Fruit fly (Drosophila melanogaster) whole organism, embryonic: Measurements from ENCODE around the gene Vago.

Source experiments
- B-H2 ChIP-seq: fragments of 200-800 bp; sonication (Bioruptor generic); optimal IDR thresholded peaks from 2 replicates; lab custom pipeline; 2018; ENCODE audit warnings: missing biosample characterization, mild to moderate bottlenecking, missing genetic modification characterization
- CG10431 ChIP-seq: fragments of 200-800 bp; sonication (Bioruptor generic); optimal IDR thresholded peaks from 3 replicates; lab custom pipeline; 2018; ENCODE audit warnings: missing biosample characterization, mild to moderate bottlenecking, missing genetic modification characterization
- CG11456 ChIP-seq: fragments of 200-800 bp; sonication (Bioruptor generic); IDR thresholded peaks from 3 replicates; pipeline ENCODE4 v1.3.6; 2022; ENCODE audit warnings: missing biosample characterization, missing genetic modification characterization
- CG12155 ChIP-seq: fragments of 200-800 bp; sonication (Bioruptor generic); optimal IDR thresholded peaks from 3 replicates; lab custom pipeline; 2016; ENCODE audit warnings: missing biosample characterization, missing genetic modification characterization
- CG13287 ChIP-seq: fragments of 200-800 bp; sonication (Bioruptor generic); IDR thresholded peaks from 2 replicates; pipeline ENCODE4 v1.3.6; 2022; ENCODE audit warnings: missing biosample characterization, missing genetic modification characterization; ENCODE audit not compliant: partially characterized antibody
- CG15011 ChIP-seq: fragments of 200-800 bp; sonication (Bioruptor generic); optimal IDR thresholded peaks from 3 replicates; lab custom pipeline; 2018; ENCODE audit warnings: missing biosample characterization, mild to moderate bottlenecking, missing genetic modification characterization
- CG15073 ChIP-seq: fragments of 200-800 bp; sonication (Bioruptor generic); optimal IDR thresholded peaks from 2 replicates; lab custom pipeline; 2016; ENCODE audit warnings: missing biosample characterization, missing genetic modification characterization
- CG1603 ChIP-seq: fragments of 200-800 bp; sonication (Bioruptor generic); optimal IDR thresholded peaks from 2 replicates; lab custom pipeline; 2019; ENCODE audit warnings: missing biosample characterization, mild to moderate bottlenecking, missing genetic modification characterization, moderate library complexity
- CG2875 ChIP-seq: fragments of 200-800 bp; sonication (Bioruptor generic); optimal IDR thresholded peaks from 2 replicates; lab custom pipeline; 2017; ENCODE audit warnings: missing biosample characterization, mild to moderate bottlenecking, missing genetic modification characterization, missing genetic modification reagents
- CG30020 ChIP-seq: fragments of 200-800 bp; optimal IDR thresholded peaks from 2 replicates; lab custom pipeline; 2019; ENCODE audit warnings: missing biosample characterization, mild to moderate bottlenecking, missing genetic modification characterization, moderate library complexity
- CG5953 ChIP-seq: fragments of 200-800 bp; sonication (Bioruptor generic); IDR thresholded peaks from 2 replicates; pipeline ENCODE4 v1.3.6; 2022; ENCODE audit warnings: missing biosample characterization, missing genetic modification characterization
- CG7745 ChIP-seq: fragments of 200-800 bp; sonication (Bioruptor generic); optimal IDR thresholded peaks from 2 replicates; lab custom pipeline; 2018; ENCODE audit warnings: missing biosample characterization, mild to moderate bottlenecking, missing genetic modification characterization, moderate library complexity
- CG7987 ChIP-seq: fragments of 200-800 bp; sonication (Bioruptor generic); optimal IDR thresholded peaks from 2 replicates; lab custom pipeline; 2018; ENCODE audit warnings: missing biosample characterization, mild to moderate bottlenecking, missing genetic modification characterization, moderate library complexity
- CG8281 ChIP-seq: fragments of 200-800 bp; sonication (Bioruptor generic); optimal IDR thresholded peaks from 2 replicates; lab custom pipeline; 2018; ENCODE audit warnings: missing biosample characterization, mild to moderate bottlenecking, missing genetic modification characterization, moderate library complexity
- Chrac-16 ChIP-seq: fragments of 200-800 bp; sonication (Bioruptor generic); optimal IDR thresholded peaks from 3 replicates; lab custom pipeline; 2016; ENCODE audit warnings: missing biosample characterization, missing genetic modification characterization
- Drgx ChIP-seq: fragments of 200-800 bp; sonication (Bioruptor generic); IDR thresholded peaks from 2 replicates; pipeline ENCODE4 v1.3.6; 2022; ENCODE audit warnings: missing biosample characterization, missing genetic modification characterization
- Kr ChIP-seq: fragments of 200-800 bp; sonication (Bioruptor generic); optimal IDR thresholded peaks from 2 replicates; lab custom pipeline; 2017; ENCODE audit warnings: missing biosample characterization, mild to moderate bottlenecking, missing genetic modification characterization
- MESR4 ChIP-seq: fragments of 200-800 bp; sonication (Bioruptor generic); optimal IDR thresholded peaks from 2 replicates; lab custom pipeline; 2018; ENCODE audit warnings: missing biosample characterization, mild to moderate bottlenecking, missing genetic modification characterization, moderate library complexity
- Myb ChIP-seq: fragments of 200-800 bp; sonication (Bioruptor generic); optimal IDR thresholded peaks from 2 replicates; lab custom pipeline; 2016; ENCODE audit warnings: missing biosample characterization, missing genetic modification characterization
- NfI ChIP-seq: fragments of 200-800 bp; sonication (Bioruptor generic); optimal IDR thresholded peaks from 3 replicates; lab custom pipeline; 2018; ENCODE audit warnings: missing biosample characterization, mild to moderate bottlenecking, missing genetic modification characterization, moderate library complexity
- Opbp ChIP-seq: fragments of 200-800 bp; sonication (Bioruptor generic); IDR thresholded peaks from 3 replicates; pipeline ENCODE4 v1.3.6; 2022; ENCODE audit warnings: missing biosample characterization, missing genetic modification characterization; ENCODE audit not compliant: partially characterized antibody
- Pdp1 ChIP-seq, 2 experiments: fragments of 200-800 bp; sonication (Bioruptor generic); optimal IDR thresholded peaks; 3 replicates each; lab custom pipeline; 2016; ENCODE audit warnings: missing biosample characterization in 2 of 2, missing genetic modification characterization in 2 of 2, mild to moderate bottlenecking in 1 of 2, moderate library complexity in 1 of 2
- Rfx ChIP-seq: fragments of 200-800 bp; sonication (Bioruptor generic); IDR thresholded peaks from 2 replicates; pipeline ENCODE4 v1.3.6; 2022; ENCODE audit warnings: missing biosample characterization, missing genetic modification characterization
- Sry-β ChIP-seq: fragments of 200-800 bp; sonication (Bioruptor generic); optimal IDR thresholded peaks from 2 replicates; lab custom pipeline; 2018; ENCODE audit warnings: missing biosample characterization, mild to moderate bottlenecking, missing genetic modification characterization, moderate library complexity
- Stat92E ChIP-seq, 3 experiments: fragments of >200 bp in 2 of 3; fragments of 200-800 bp in 1 of 3; sonication (Bioruptor generic) in 1 of 3; optimal IDR thresholded peaks; 2 replicates each; lab custom pipeline; 2017 to 2019; ENCODE audit warnings: missing biosample characterization in 3 of 3, missing genetic modification characterization in 3 of 3, mild to moderate bottlenecking in 1 of 3, moderate library complexity in 1 of 3
- Tbp ChIP-seq: fragments of >200 bp; optimal IDR thresholded peaks from 2 replicates; lab custom pipeline; 2018; ENCODE audit warnings: missing biosample characterization, missing genetic modification characterization
- YL-1 ChIP-seq: fragments of 200-800 bp; sonication (Bioruptor generic); optimal IDR thresholded peaks from 3 replicates; lab custom pipeline; 2017; ENCODE audit warnings: missing biosample characterization, mild to moderate bottlenecking, missing genetic modification characterization
- chinmo ChIP-seq: fragments of 200-800 bp; sonication (Bioruptor generic); IDR thresholded peaks from 4 replicates; pipeline ENCODE4 v1.3.6; 2022; ENCODE audit warnings: missing biosample characterization, missing genetic modification characterization; ENCODE audit not compliant: partially characterized antibody
- ems ChIP-seq: fragments of 200-800 bp; sonication (Bioruptor generic); optimal IDR thresholded peaks from 3 replicates; lab custom pipeline; 2016; ENCODE audit warnings: missing biosample characterization, missing genetic modification characterization
- jumu ChIP-seq: fragments of 200-800 bp; sonication (Bioruptor generic); optimal IDR thresholded peaks from 3 replicates; lab custom pipeline; 2016; ENCODE audit warnings: missing biosample characterization, missing genetic modification characterization
- mam ChIP-seq: fragments of 200-800 bp; sonication (Bioruptor generic); optimal IDR thresholded peaks from 3 replicates; lab custom pipeline; 2016; ENCODE audit warnings: missing biosample characterization, missing genetic modification characterization
- slbo ChIP-seq: fragments of 200-800 bp; sonication (Bioruptor generic); IDR thresholded peaks from 2 replicates; pipeline ENCODE4 v1.3.6; 2022; ENCODE audit warnings: missing biosample characterization, missing genetic modification characterization
- so ChIP-seq: fragments of 200-800 bp; sonication (Bioruptor generic); IDR thresholded peaks from 3 replicates; pipeline ENCODE4 v1.3.6; 2022; ENCODE audit warnings: missing biosample characterization, missing genetic modification characterization
- sqz ChIP-seq: fragments of 200-800 bp; sonication (Bioruptor generic); optimal IDR thresholded peaks from 3 replicates; lab custom pipeline; 2018; ENCODE audit warnings: missing biosample characterization, mild to moderate bottlenecking, missing genetic modification characterization
- vvl ChIP-seq: fragments of 200-800 bp; sonication (Bioruptor generic); IDR thresholded peaks from 2 replicates; pipeline ENCODE4 v1.3.6; 2022; ENCODE audit warnings: missing biosample characterization, missing genetic modification characterization
- yki ChIP-seq: fragments of >200 bp; optimal IDR thresholded peaks from 3 replicates; lab custom pipeline; 2018
- zen2 ChIP-seq: fragments of 200-800 bp; sonication (Bioruptor generic); IDR thresholded peaks from 3 replicates; pipeline ENCODE4 v1.3.6; 2022; ENCODE audit warnings: missing biosample characterization, missing genetic modification characterization; ENCODE audit not compliant: partially characterized antibody

The Vago gene

dm6 chrX:11136587-11137512, 47.8 kb downstream of the Vago start, which contains the start of gene Klp10A (continued):
- 0 out of 4 replicates have a peak, but pooled peaks have one; percentile 47 for TF ChIP-seq chinmo (GFP tag; lab: Robert Waterston, UW)
- no peak for TF ChIP-seq CG7987 (GFP tag; lab: Kevin White, UChicago)
- TF ChIP-seq Chrac-16 (GFP tag; lab: Kevin White, UChicago), result peak; percentile 24
- TF ChIP-seq vvl (GFP tag; lab: Robert Waterston, UW), result peak; percentile 9; the same call in 1 of the 2 replicates
- peak in 1 of 2 experiments; percentile 90 for TF ChIP-seq Pdp1 (GFP tag; optimal IDR thresholded peaks at IDR 0.05; lab: Kevin White, UChicago)
- no peak for TF ChIP-seq zen2 (GFP tag; lab: Robert Waterston, UW)
- no peak for TF ChIP-seq CG5953
- peak; percentile 3 for TF ChIP-seq jumu (GFP tag; lab: Kevin White, UChicago)
- TF ChIP-seq CG8281 (tag; lab: Kevin White, UChicago), result no peak
- TF ChIP-seq CG2875 (GFP tag; lab: Kevin White, UChicago), result no peak
- TF ChIP-seq CG11456 (GFP tag; lab: Robert Waterston, UW), result peak; percentile 41; the same call in 1 of the 3 replicates
- peak; percentile 58 for TF ChIP-seq Sry-β
- peak; percentile 93 for TF ChIP-seq Myb (GFP tag; lab: Kevin White, UChicago)
- peak; percentile 42 for TF ChIP-seq mam (GFP tag; lab: Kevin White, UChicago)
- no peak for TF ChIP-seq Tbp (GFP tag; lab: Kevin White, UChicago)
- TF ChIP-seq Drgx, result no peak
- TF ChIP-seq B-H2 (GFP tag; lab: Kevin White, UChicago), result no peak
- no peak for TF ChIP-seq ems (GFP tag; lab: Kevin White, UChicago)
- peak; percentile 44; the same call in 1 of the 2 replicates for TF ChIP-seq Rfx
- no peak for TF ChIP-seq Stat92E (GFP tag; optimal IDR thresholded peaks at IDR 0.05; lab: Kevin White, UChicago)
- no peak for TF ChIP-seq Opbp (GFP tag; lab: Robert Waterston, UW)
- no peak for TF ChIP-seq Kr (GFP tag; lab: Kevin White, UChicago)
- TF ChIP-seq YL-1 (GFP tag; lab: Kevin White, UChicago), result no peak
- TF ChIP-seq MESR4, result peak; percentile 54
- peak; percentile 6 for TF ChIP-seq NfI (GFP tag; lab: Kevin White, UChicago)
- TF ChIP-seq CG30020 (tag; lab: Kevin White, UChicago), result no peak
- no peak for TF ChIP-seq CG10431 (GFP tag; lab: Kevin White, UChicago)
- TF ChIP-seq CG13287 (GFP tag; lab: Robert Waterston, UW), result no peak; the same call in 1 of the 2 replicates
- TF ChIP-seq CG15073 (GFP tag; lab: Kevin White, UChicago), result no peak
- TF ChIP-seq CG1603, result peak; percentile 31
- TF ChIP-seq sqz (GFP tag; lab: Kevin White, UChicago), result no peak
- no peak for TF ChIP-seq so (GFP tag; lab: Robert Waterston, UW)
- no peak for TF ChIP-seq CG7745 (tag; lab: Kevin White, UChicago)
- TF ChIP-seq yki (lab: Kevin White, UChicago), result no peak
- TF ChIP-seq CG15011 (GFP tag; lab: Kevin White, UChicago), result no peak
- peak; percentile 58 for TF ChIP-seq slbo
- TF ChIP-seq CG12155, result no peak
